Worm (Caenorhabditis elegans): ENCODE data around the gene F58D12.3.

DNA sequence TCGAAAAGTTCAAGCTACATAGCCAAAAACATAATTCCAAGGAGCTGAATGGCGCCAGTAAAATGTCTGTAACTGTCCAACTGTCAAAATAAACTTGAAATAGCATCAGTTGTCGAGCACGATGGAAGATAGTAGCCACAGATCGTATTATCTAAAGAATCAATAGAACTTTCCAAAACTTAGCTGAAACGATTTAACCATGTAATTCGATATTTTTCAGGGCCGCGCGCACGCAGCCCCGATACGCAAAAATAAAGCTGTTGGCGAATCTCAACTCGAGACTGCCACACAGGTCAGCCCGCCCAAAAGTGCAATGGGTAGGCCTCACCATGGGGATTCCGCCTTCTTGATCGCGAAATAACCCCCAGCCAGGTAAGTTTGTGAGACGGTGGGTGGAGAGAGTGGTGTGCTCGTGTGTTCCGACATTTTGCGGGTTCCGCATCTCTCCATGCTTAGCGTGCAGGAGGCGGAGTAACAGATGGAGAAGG, 29.3 kb upstream of the F58D12.3 start:
- TF ChIP-seq daf-12 (tag; optimal IDR thresholded peaks at IDR 0.05) (no peak), cey-2 (tag; optimal IDR thresholded peaks at IDR 0.05; ENCODE audit: borderline replicate concordance, insufficient read depth) (no peak), pha-4 (GFP tag; IDR thresholded peaks at IDR 0.05) (peak; percentile 54; the same call in 1 of the 2 replicates), pha-4 (tag; optimal IDR thresholded peaks at IDR 0.05) (no peak), vab-7 (GFP tag; IDR thresholded peaks at IDR 0.05) (peak; percentile 35), mep-1 (tag; optimal IDR thresholded peaks at IDR 0.05) (no peak)
